Worm (Caenorhabditis elegans) whole organism, mixed stage, embryonic: ENCODE results near the gene txbp-3.

Experiments
- ceh-39 ChIP-seq: fragments of 150-350 bp; optimal IDR thresholded peaks from 2 replicates; lab custom pipeline; 2014; ENCODE audit warnings: missing biosample characterization, missing genetic modification characterization
- ces-1 ChIP-seq: fragments of 150-350 bp; optimal IDR thresholded peaks from 2 replicates; lab custom pipeline; 2014; ENCODE audit warnings: missing biosample characterization, missing genetic modification reagents, missing genetic modification characterization
- elt-1 ChIP-seq: sonication (generic microtip); optimal IDR thresholded peaks from 2 replicates; lab custom pipeline; 2017; ENCODE audit warnings: missing genetic modification characterization, mild to moderate bottlenecking, missing compliant biosample characterization, antibody characterized with exemption, moderate library complexity, borderline replicate concordance; ENCODE audit not compliant: insufficient read depth
- elt-3 ChIP-seq: fragments of 150-350 bp; optimal IDR thresholded peaks from 2 replicates; lab custom pipeline; 2014; ENCODE audit warnings: missing biosample characterization, missing genetic modification characterization
- ham-2 ChIP-seq: fragments of 200-800 bp; sonication (Bioruptor generic); optimal IDR thresholded peaks from 2 replicates; lab custom pipeline; 2018; ENCODE audit warnings: mild to moderate bottlenecking, missing genetic modification characterization, missing compliant biosample characterization
- lsy-2 ChIP-seq: fragments of 150-350 bp; optimal IDR thresholded peaks from 2 replicates; lab custom pipeline; 2014; ENCODE audit warnings: missing biosample characterization, missing genetic modification characterization
- mab-5 ChIP-seq: fragments of 150-350 bp; optimal IDR thresholded peaks from 2 replicates; lab custom pipeline; 2014; ENCODE audit warnings: missing biosample characterization, missing genetic modification characterization
- nhr-12 ChIP-seq: fragments of 150-350 bp; optimal IDR thresholded peaks from 2 replicates; lab custom pipeline; 2014; ENCODE audit warnings: missing biosample characterization, missing genetic modification characterization
- nhr-2 ChIP-seq: fragments of 150-350 bp; optimal IDR thresholded peaks from 2 replicates; lab custom pipeline; 2014; ENCODE audit warnings: missing biosample characterization, missing genetic modification characterization
- nhr-237 ChIP-seq: fragments of 150-350 bp; optimal IDR thresholded peaks from 2 replicates; lab custom pipeline; 2014; ENCODE audit warnings: missing biosample characterization, missing genetic modification characterization
- nhr-76 ChIP-seq: sonication (generic microtip); optimal IDR thresholded peaks from 2 replicates; lab custom pipeline; 2017; ENCODE audit warnings: missing biosample characterization, missing genetic modification characterization
- pha-4 ChIP-seq: fragments of 150-350 bp; optimal IDR thresholded peaks from 2 replicates; lab custom pipeline; 2018; ENCODE audit warnings: missing biosample characterization, missing genetic modification reagents, missing genetic modification characterization
- sptf-1 ChIP-seq: sonication (generic microtip); optimal IDR thresholded peaks from 2 replicates; lab custom pipeline; 2017; ENCODE audit warnings: mild to moderate bottlenecking, missing genetic modification characterization, moderate library complexity, missing compliant biosample characterization
- unc-62 ChIP-seq: fragments of 150-350 bp; optimal IDR thresholded peaks from 2 replicates; lab custom pipeline; 2014; ENCODE audit warnings: missing biosample characterization, missing genetic modification reagents, missing genetic modification characterization

ce11 chrIII:5008730-5009129 lies 38.5 kb downstream of the txbp-3 start, which contains the start of gene R144.11:
- TF ChIP-seq nhr-76 (tag; lab: Kevin White, UChicago) (no peak), nhr-12 (no peak), unc-62 (no peak), elt-3 (tag; lab: Kevin White, UChicago) (no peak), pha-4 (tag; lab: Kevin White, UChicago) (no peak), nhr-2 (tag; lab: Kevin White, UChicago) (no peak), ceh-39 (tag; lab: Kevin White, UChicago) (no peak), elt-1 (tag; lab: Kevin White, UChicago) (no peak), lsy-2 (tag; lab: Kevin White, UChicago) (no peak), mab-5 (no peak), ham-2 (GFP tag; lab: Kevin White, UChicago) (no peak), sptf-1 (tag; lab: Kevin White, UChicago) (no peak), ces-1 (no peak), nhr-237 (tag; lab: Kevin White, UChicago) (no peak)
